Worm (Caenorhabditis elegans): ENCODE measurements around the gene R166.2.
A peak's percentile ranks its signal among the peaks of the same experiment; 100 is the strongest.

DNA sequence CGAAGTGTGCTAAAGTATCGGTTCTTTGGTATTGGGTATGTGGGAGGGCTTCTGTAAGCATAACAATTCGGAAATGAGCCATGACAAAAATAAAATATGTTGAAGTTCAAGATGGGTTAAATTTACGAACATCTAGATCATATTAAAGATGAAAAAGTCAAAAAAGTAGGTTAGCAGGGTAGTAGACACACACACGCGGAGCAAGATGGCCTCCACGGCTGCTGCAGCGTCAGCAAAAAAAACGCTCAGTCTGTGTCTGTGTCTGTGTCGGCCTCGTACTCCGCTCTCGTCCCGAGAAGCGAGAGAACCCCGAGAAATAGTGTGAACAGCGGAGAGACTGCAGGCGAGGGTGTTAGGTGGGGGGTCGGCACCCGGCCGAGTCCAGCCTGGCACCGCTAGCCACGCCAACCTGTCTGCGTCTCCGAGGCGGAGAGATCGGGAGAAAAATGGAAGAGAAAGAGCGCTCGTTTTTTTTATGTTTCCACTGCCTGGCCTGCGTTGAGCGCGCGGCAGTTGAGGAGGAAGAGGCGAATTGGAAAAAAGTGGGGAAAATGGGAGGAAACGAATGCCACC is 34.9 kb downstream of the R166.2 start, which contains the start of gene myrf-1:
- TF ChIP-seq ama-1 (optimal IDR thresholded peaks at IDR 0.05) (no peak), tbx-11 (GFP tag; IDR thresholded peaks at IDR 0.05) (no peak), tbx-37 (GFP tag; conservative IDR thresholded peaks at IDR 0.05) (no peak), ceh-36 (tag; optimal IDR thresholded peaks at IDR 0.05) (peak; percentile 18), flt-1 (GFP tag; IDR thresholded peaks at IDR 0.05) (peak; percentile 55; the same call in 1 of the 2 replicates), hmbx-1 (tag; optimal IDR thresholded peaks at IDR 0.05) (no peak), ets-7 (tag; optimal IDR thresholded peaks at IDR 0.05) (no peak), pes-1 (GFP tag; IDR thresholded peaks at IDR 0.05) (no peak), sea-1 (GFP tag; conservative IDR thresholded peaks at IDR 0.05) (no peak), hmg-4 (GFP tag; optimal IDR thresholded peaks at IDR 0.05) (peak; percentile 86)

Measured in whole organism, early embryonic.